Fruit fly (Drosophila melanogaster): ENCODE data around the gene CG32407.

dm6 chr3L:5878734-5879291 lies 43.0 kb upstream of the CG32407 start:
- TF ChIP-seq ttk (optimal IDR thresholded peaks at IDR 0.05): no peak
- no peak for TF ChIP-seq Myc (optimal IDR thresholded peaks at IDR 0.05)
- no peak for TF ChIP-seq h (optimal IDR thresholded peaks at IDR 0.05)
